Worm (Caenorhabditis elegans) whole organism, mixed stage, embryonic: Measurements from ENCODE around the gene ZK686.1.

Experiments
- M03D4.4 ChIP-seq: sonication (generic microtip); optimal IDR thresholded peaks from 2 replicates; lab custom pipeline; 2017; ENCODE audit warnings: mild to moderate bottlenecking, missing genetic modification characterization, missing compliant biosample characterization
- bed-3 ChIP-seq: fragments of 200-800 bp; sonication (Bioruptor generic); optimal IDR thresholded peaks from 3 replicates; lab custom pipeline; 2018; ENCODE audit warnings: mild to moderate bottlenecking, missing genetic modification characterization, moderate library complexity, missing compliant biosample characterization
- ceh-43 ChIP-seq: fragments of 200-800 bp; sonication (Bioruptor generic); optimal IDR thresholded peaks from 2 replicates; lab custom pipeline; 2018; ENCODE audit warnings: mild to moderate bottlenecking, missing genetic modification characterization, moderate library complexity, missing compliant biosample characterization
- ceh-83 ChIP-seq: fragments of 200-800 bp; sonication (Bioruptor generic); optimal IDR thresholded peaks from 2 replicates; lab custom pipeline; 2018; ENCODE audit warnings: mild to moderate bottlenecking, missing genetic modification characterization, missing compliant biosample characterization
- ces-1 ChIP-seq: fragments of 150-350 bp; optimal IDR thresholded peaks from 2 replicates; lab custom pipeline; 2014; ENCODE audit warnings: missing biosample characterization, missing genetic modification reagents, missing genetic modification characterization
- cnd-1 ChIP-seq: fragments of 200-800 bp; sonication (Bioruptor generic); optimal IDR thresholded peaks from 2 replicates; lab custom pipeline; 2018; ENCODE audit warnings: mild to moderate bottlenecking, missing genetic modification characterization, missing compliant biosample characterization
- drap-1 ChIP-seq: fragments of 200-800 bp; sonication (Bioruptor generic); optimal IDR thresholded peaks from 3 replicates; lab custom pipeline; 2018; ENCODE audit warnings: mild to moderate bottlenecking, missing genetic modification characterization, missing compliant biosample characterization
- elt-1 ChIP-seq: sonication (generic microtip); optimal IDR thresholded peaks from 2 replicates; lab custom pipeline; 2017; ENCODE audit warnings: missing genetic modification characterization, mild to moderate bottlenecking, missing compliant biosample characterization, antibody characterized with exemption, moderate library complexity, borderline replicate concordance; ENCODE audit not compliant: insufficient read depth
- elt-3 ChIP-seq: fragments of 150-350 bp; optimal IDR thresholded peaks from 2 replicates; lab custom pipeline; 2014; ENCODE audit warnings: missing biosample characterization, missing genetic modification characterization
- hlh-1 ChIP-seq: fragments of 150-350 bp; optimal IDR thresholded peaks from 2 replicates; lab custom pipeline; 2014; ENCODE audit warnings: missing biosample characterization, missing genetic modification reagents, missing genetic modification characterization
- lin-32 ChIP-seq: fragments of 200-800 bp; sonication (Bioruptor generic); optimal IDR thresholded peaks from 2 replicates; lab custom pipeline; 2018; ENCODE audit warnings: mild to moderate bottlenecking, missing genetic modification characterization, missing compliant biosample characterization
- lsy-2 ChIP-seq: fragments of 150-350 bp; optimal IDR thresholded peaks from 2 replicates; lab custom pipeline; 2014; ENCODE audit warnings: missing biosample characterization, missing genetic modification characterization
- mab-5 ChIP-seq: fragments of 150-350 bp; optimal IDR thresholded peaks from 2 replicates; lab custom pipeline; 2014; ENCODE audit warnings: missing biosample characterization, missing genetic modification characterization
- mep-1 ChIP-seq: fragments of 150-350 bp; optimal IDR thresholded peaks from 2 replicates; lab custom pipeline; 2017; ENCODE audit warnings: missing biosample characterization, missing genetic modification reagents, missing genetic modification characterization, inconsistent platforms
- nhr-2 ChIP-seq: fragments of 150-350 bp; optimal IDR thresholded peaks from 2 replicates; lab custom pipeline; 2014; ENCODE audit warnings: missing biosample characterization, missing genetic modification characterization
- nhr-28 ChIP-seq: fragments of 150-350 bp; optimal IDR thresholded peaks from 2 replicates; lab custom pipeline; 2014; ENCODE audit warnings: missing biosample characterization, missing genetic modification characterization
- sem-2 ChIP-seq: fragments of 200-800 bp; sonication (Bioruptor generic); optimal IDR thresholded peaks from 2 replicates; lab custom pipeline; 2018; ENCODE audit warnings: mild to moderate bottlenecking, missing genetic modification characterization, missing compliant biosample characterization
- snpc-4 ChIP-seq: fragments of 150-350 bp; optimal IDR thresholded peaks from 2 replicates; lab custom pipeline; 2014; ENCODE audit warnings: missing biosample characterization, missing genetic modification characterization
- tbx-8 ChIP-seq: fragments of 200-800 bp; sonication (Bioruptor generic); optimal IDR thresholded peaks from 2 replicates; lab custom pipeline; 2018; ENCODE audit warnings: mild to moderate bottlenecking, missing genetic modification characterization, moderate library complexity, missing compliant biosample characterization
- unc-120 ChIP-seq: sonication (generic microtip); optimal IDR thresholded peaks from 2 replicates; lab custom pipeline; 2017; ENCODE audit warnings: missing genetic modification characterization, missing compliant biosample characterization; ENCODE audit not compliant: poor library complexity, severe bottlenecking
- unc-62 ChIP-seq: fragments of 150-350 bp; optimal IDR thresholded peaks from 2 replicates; lab custom pipeline; 2014; ENCODE audit warnings: missing biosample characterization, missing genetic modification reagents, missing genetic modification characterization
- zip-8 ChIP-seq: fragments of 150-350 bp; optimal IDR thresholded peaks from 2 replicates; lab custom pipeline; 2014; ENCODE audit warnings: missing biosample characterization, missing genetic modification characterization

ZK686.1 gene

ce11 chrIII:7809033-7809432, 36.1 kb downstream of the ZK686.1 start:
- TF ChIP-seq unc-62 (GFP tag; lab: Kevin White, UChicago), result no peak
- no peak for TF ChIP-seq drap-1 (GFP tag; lab: Kevin White, UChicago)
- no peak for TF ChIP-seq tbx-8 (GFP tag; lab: Kevin White, UChicago)
- TF ChIP-seq hlh-1 (tag; lab: Kevin White, UChicago), result no peak

DNA sequence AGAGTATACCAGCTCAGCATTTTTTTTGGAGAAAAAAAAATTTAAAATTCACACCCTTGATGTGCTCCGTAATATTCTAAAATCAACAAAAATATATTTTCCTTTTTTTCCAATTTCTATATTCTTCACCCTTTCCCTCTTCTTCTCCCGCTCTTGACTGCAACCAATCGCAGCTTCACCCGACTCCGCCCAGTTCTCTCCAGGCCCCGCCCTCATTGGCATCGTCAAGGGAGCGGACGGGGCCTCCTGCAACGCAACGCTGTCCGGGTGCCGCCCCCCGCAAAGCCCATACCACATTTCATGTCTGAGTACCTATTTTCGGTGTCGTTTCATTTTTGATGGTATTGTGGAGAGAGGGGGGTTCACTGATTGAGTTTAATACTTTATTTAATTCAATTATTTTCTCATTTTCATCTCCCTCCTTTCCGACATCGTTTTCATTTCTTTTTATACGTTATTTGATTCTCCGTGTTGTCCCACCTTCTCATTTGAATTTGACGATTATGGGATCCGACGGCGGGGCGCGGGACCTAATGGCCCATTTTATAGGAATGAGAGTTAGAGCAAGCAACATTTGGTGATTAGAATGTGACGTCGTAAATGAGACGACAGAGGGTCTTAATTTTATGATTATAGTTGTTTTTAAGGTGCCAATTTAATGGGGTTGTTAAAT, 39.4 kb downstream of the ZK686.1 start:
- TF ChIP-seq ceh-43 (GFP tag; lab: Kevin White, UChicago), result no peak
- TF ChIP-seq lsy-2 (tag; lab: Kevin White, UChicago), result peak; percentile 65
- TF ChIP-seq nhr-28 (tag; lab: Kevin White, UChicago), result no peak
- TF ChIP-seq cnd-1 (tag; lab: Kevin White, UChicago), result no peak
- no peak for TF ChIP-seq ces-1
- no peak for TF ChIP-seq nhr-2 (tag; lab: Kevin White, UChicago)
- no peak for TF ChIP-seq lin-32 (GFP tag; lab: Kevin White, UChicago)

DNA sequence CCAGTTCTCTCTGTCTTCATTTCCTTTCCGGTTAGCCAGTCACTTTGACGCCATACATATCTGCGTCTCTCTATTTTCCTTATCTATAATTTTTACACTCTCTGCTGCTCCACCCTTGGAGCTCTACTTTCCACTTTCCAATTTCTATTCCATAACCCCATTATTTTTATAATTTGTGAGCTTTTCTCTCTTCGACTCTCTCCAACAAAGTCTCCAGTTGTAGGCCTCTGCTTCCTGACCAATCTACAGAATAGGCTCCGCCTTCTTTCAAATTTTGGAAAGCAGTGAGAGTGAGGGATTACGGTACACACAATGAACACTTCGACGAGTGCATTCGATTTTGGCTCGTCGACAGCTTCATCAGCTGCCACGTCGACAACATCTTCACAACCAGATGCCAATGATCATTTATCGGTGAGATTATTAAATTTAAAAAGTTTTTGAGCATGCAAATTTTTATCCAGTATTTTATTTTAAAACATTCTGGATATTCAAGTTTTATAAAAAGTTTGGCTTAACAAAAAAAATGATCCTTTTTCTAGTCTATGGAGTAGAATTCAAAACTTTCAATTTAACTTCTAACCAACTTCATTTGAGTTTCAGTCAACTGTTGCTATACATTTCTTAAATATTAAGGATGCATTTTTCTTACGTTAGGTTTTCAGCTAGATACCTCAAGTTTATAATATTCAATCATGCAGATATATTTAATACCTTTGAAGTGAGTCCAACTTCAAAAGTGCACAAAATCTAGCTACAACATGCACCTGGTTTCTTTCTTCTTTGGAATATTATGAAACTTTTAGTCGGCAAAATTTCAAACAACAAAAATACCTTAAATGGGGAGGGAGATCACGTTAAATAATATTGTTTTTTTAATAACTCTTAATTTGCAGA, 41.5 kb downstream of the ZK686.1 start, which contains the start of gene egl-5:
egl-5 (plus strand) TSS at position 216 of the 897 bp plus-strand sequence.
- TF ChIP-seq mab-5 (peak; percentile 97), nhr-2 (tag; lab: Kevin White, UChicago) (no peak), zip-8 (tag; lab: Kevin White, UChicago) (peak; percentile 100), ces-1 (peak; percentile 24), ceh-83 (GFP tag; lab: Kevin White, UChicago) (no peak), sem-2 (GFP tag; lab: Kevin White, UChicago) (no peak), lsy-2 (tag; lab: Kevin White, UChicago) (peak; percentile 26)

DNA sequence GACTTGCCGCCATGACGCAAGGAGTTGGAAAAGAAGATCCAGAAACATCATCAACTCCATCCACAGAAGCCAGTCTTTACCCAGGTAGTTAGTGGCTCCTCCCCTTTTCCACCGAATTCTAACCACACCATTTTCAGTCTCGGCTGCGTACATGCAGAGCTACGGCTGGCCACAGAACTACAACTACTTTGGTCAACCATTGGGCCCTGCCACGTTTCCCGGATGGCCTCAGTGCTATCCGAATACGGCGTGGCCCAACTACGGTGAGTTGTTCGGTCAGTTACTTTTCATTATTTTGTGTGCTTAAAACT, 42.1 kb downstream of the ZK686.1 start:
- peak; percentile 96 for TF ChIP-seq mab-5
- TF ChIP-seq M03D4.4 (tag; lab: Kevin White, UChicago), result no peak

ce11 chrIII:7815571-7816348, 42.8 kb downstream of the ZK686.1 start:
- TF ChIP-seq mab-5 (peak; percentile 91), zip-8 (tag; lab: Kevin White, UChicago) (peak; percentile 100), elt-1 (tag; lab: Kevin White, UChicago) (no peak)

DNA sequence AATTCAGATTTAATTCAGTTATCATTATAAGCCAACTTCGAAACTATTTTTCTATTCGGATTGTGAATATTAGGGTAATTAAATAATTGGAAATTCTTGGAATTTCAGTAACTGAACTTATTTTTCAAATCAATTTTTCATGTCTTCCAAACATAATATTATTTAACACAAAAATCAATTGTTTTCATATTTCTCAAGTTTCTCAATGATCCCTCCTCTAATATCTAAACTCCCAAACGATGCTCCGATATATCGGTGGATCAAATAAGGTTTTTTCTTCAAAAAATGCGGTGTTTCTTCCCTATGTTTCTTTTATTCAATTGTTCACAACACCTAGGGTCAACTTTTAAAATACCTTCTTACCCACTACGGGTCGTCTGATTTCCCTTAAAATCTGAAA, 43.5 kb downstream of the ZK686.1 start:
- peak; percentile 100 for TF ChIP-seq zip-8 (tag; lab: Kevin White, UChicago)
- TF ChIP-seq mab-5, result peak; percentile 99
- TF ChIP-seq mep-1 (tag; lab: Kevin White, UChicago), result no peak

DNA sequence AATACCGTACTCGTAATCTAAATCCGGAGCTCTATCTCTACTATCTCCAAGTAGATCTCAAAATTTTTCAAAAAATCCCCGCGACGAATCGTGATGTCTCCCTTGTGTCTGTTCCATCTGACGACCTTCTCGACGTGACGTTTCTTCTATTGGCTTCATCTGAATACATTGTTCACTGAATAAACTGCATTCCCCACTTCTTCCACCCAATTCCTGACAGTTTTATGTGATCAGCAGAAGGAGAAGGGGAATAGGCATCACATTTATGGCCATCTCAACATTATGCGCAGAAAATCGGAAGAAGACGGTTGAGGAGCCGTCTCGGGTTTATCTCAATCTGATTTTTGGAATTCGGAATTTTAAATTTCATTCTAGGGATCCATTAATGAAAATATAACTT, 46.0 kb downstream of the ZK686.1 start:
- TF ChIP-seq unc-120 (tag; lab: Kevin White, UChicago) (no peak), lsy-2 (tag; lab: Kevin White, UChicago) (no peak), snpc-4 (tag; lab: Kevin White, UChicago) (no peak), bed-3 (GFP tag; lab: Kevin White, UChicago) (no peak), mab-5 (no peak), hlh-1 (tag; lab: Kevin White, UChicago) (no peak), elt-3 (tag; lab: Kevin White, UChicago) (no peak)
